Worm (Caenorhabditis elegans) whole organism, L3 larva: Measurements from ENCODE around the gene fbxc-15.
"Not testable (repeated sequence)": the region's sequence is repeated elsewhere in the genome, so short reads cannot be mapped to it uniquely, and the experiment has no call there.

ENCODE experiments used
- ama-1 ChIP-seq: fragments of 150-350 bp; optimal IDR thresholded peaks from 2 replicates; lab custom pipeline; 2018
- ceh-82 ChIP-seq: fragments of 150-350 bp; optimal IDR thresholded peaks from 2 replicates; lab custom pipeline; 2014; ENCODE audit warnings: missing biosample characterization, missing genetic modification characterization
- daf-12 ChIP-seq: fragments of 150-350 bp; optimal IDR thresholded peaks from 2 replicates; lab custom pipeline; 2014; ENCODE audit warnings: missing biosample characterization, missing genetic modification reagents, missing genetic modification characterization
- egl-27 ChIP-seq: sonication (generic microtip); optimal IDR thresholded peaks from 4 replicates; lab custom pipeline; 2017; ENCODE audit warnings: missing biosample characterization, missing genetic modification reagents, missing genetic modification characterization
- fos-1 ChIP-seq: fragments of 150-350 bp; optimal IDR thresholded peaks from 2 replicates; lab custom pipeline; 2014; ENCODE audit warnings: missing biosample characterization, missing genetic modification characterization
- jun-1 ChIP-seq: fragments of 150-350 bp; optimal IDR thresholded peaks from 2 replicates; lab custom pipeline; 2014; ENCODE audit warnings: missing biosample characterization, missing genetic modification reagents, missing genetic modification characterization
- nfya-1 ChIP-seq: sonication (generic microtip); optimal IDR thresholded peaks from 2 replicates; lab custom pipeline; 2017; ENCODE audit warnings: missing genetic modification characterization, mild to moderate bottlenecking, missing compliant biosample characterization, antibody characterized with exemption, moderate library complexity; ENCODE audit not compliant: insufficient read depth
- nhr-23 ChIP-seq: fragments of 150-350 bp; optimal IDR thresholded peaks from 2 replicates; lab custom pipeline; 2014; ENCODE audit warnings: missing biosample characterization, missing genetic modification reagents, missing genetic modification characterization
- nhr-237 ChIP-seq: fragments of 150-350 bp; optimal IDR thresholded peaks from 2 replicates; lab custom pipeline; 2014; ENCODE audit warnings: missing biosample characterization, missing genetic modification characterization
- nhr-76 ChIP-seq: fragments of 150-350 bp; sonication (generic microtip); optimal IDR thresholded peaks from 5 replicates; lab custom pipeline; 2014; ENCODE audit warnings: missing biosample characterization, missing genetic modification characterization
- pqm-1 ChIP-seq: fragments of 150-350 bp; optimal IDR thresholded peaks from 2 replicates; lab custom pipeline; 2017; ENCODE audit warnings: missing biosample characterization, missing genetic modification characterization, inconsistent platforms
- sea-2 ChIP-seq: fragments of 150-350 bp; sonication (generic microtip); optimal IDR thresholded peaks from 4 replicates; lab custom pipeline; 2014; ENCODE audit warnings: missing biosample characterization, missing genetic modification reagents, missing genetic modification characterization
- snpc-4 ChIP-seq: fragments of 150-350 bp; optimal IDR thresholded peaks from 2 replicates; lab custom pipeline; 2014; ENCODE audit warnings: missing biosample characterization, missing genetic modification characterization
- unc-62 ChIP-seq: fragments of 150-350 bp; sonication (generic microtip); optimal IDR thresholded peaks from 4 replicates; lab custom pipeline; 2014; ENCODE audit warnings: missing biosample characterization, missing genetic modification reagents, missing genetic modification characterization

DNA sequence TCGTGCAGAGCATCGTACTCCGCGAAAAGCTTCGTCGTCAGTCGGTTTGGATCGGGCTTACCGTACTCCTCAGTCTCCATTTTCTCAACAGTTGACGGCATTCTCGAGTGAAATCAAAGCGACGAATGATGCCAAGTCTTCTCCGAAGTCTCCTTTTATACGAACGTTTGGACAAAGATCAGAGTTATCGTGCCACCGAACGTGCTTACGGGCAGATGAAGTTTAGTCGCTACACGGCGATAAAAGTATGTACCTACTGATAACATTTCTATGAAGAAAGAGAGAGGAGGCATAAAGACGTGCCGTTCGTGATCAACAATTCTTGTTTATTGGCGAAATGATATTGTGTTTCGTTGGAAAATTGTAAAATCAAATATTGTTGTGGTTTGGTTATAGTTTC, 27.2 kb downstream of the fbxc-15 start, which contains the start of gene F45D11.14:
- TF ChIP-seq egl-27; pqm-1 (tag; lab: Kevin White, UChicago); nfya-1 (tag; lab: Kevin White, UChicago); snpc-4 (tag; lab: Kevin White, UChicago); unc-62 (GFP tag; lab: Kevin White, UChicago); jun-1 (tag; lab: Kevin White, UChicago); sea-2; daf-12 (tag; lab: Kevin White, UChicago); fos-1 (tag; lab: Kevin White, UChicago); nhr-237 (tag; lab: Kevin White, UChicago); ama-1; ceh-82; nhr-23 (tag; lab: Kevin White, UChicago); nhr-76 (tag; lab: Kevin White, UChicago): not testable (repeated sequence)
